Fruit fly (Drosophila melanogaster) Kc167 (cell line): Measurements from ENCODE around the gene FucTA.

Experiments
- Myc ChIP-seq: fragments of >200 bp; optimal IDR thresholded peaks from 2 replicates; lab custom pipeline; 2017; ENCODE audit warnings: missing external identifiers
- Sin3A ChIP-seq: fragments of >200 bp; optimal IDR thresholded peaks from 2 replicates; lab custom pipeline; 2018; ENCODE audit warnings: missing external identifiers
- h ChIP-seq: fragments of >200 bp; optimal IDR thresholded peaks from 3 replicates; lab custom pipeline; 2018; ENCODE audit warnings: missing external identifiers
- insv ChIP-seq: fragments of >200 bp; optimal IDR thresholded peaks from 3 replicates; lab custom pipeline; 2018; ENCODE audit warnings: missing external identifiers
- psq ChIP-seq: fragments of >200 bp; optimal IDR thresholded peaks from 2 replicates; lab custom pipeline; 2017; ENCODE audit warnings: missing external identifiers
- ttk ChIP-seq: sonication (Bioruptor generic); optimal IDR thresholded peaks from 2 replicates; lab custom pipeline; 2017; ENCODE audit warnings: missing external identifiers

The FucTA gene

dm6 chr3L:15176641-15177215 lies 29.8 kb downstream of the FucTA start:
- TF ChIP-seq psq (no peak), ttk (lab: Kevin White, UChicago) (no peak), insv (lab: Kevin White, UChicago) (no peak), h (lab: Kevin White, UChicago) (no peak), Myc (lab: Kevin White, UChicago) (no peak), Sin3A (lab: Kevin White, UChicago) (no peak)

- TF ChIP-seq Myc (lab: Kevin White, UChicago) (no peak), insv (lab: Kevin White, UChicago) (no peak), Sin3A (lab: Kevin White, UChicago) (no peak), psq (no peak), ttk (lab: Kevin White, UChicago) (no peak), h (lab: Kevin White, UChicago) (no peak)
Observed at dm6 chr3L:15178618-15179017, 31.7 kb downstream of the FucTA start.

dm6 chr3L:15180816-15181215 lies 33.9 kb downstream of the FucTA start:
- TF ChIP-seq insv (lab: Kevin White, UChicago): no peak
- no peak for TF ChIP-seq Myc (lab: Kevin White, UChicago)
- no peak for TF ChIP-seq psq
- TF ChIP-seq ttk (lab: Kevin White, UChicago): no peak
- TF ChIP-seq h (lab: Kevin White, UChicago): no peak
- TF ChIP-seq Sin3A (lab: Kevin White, UChicago): no peak

dm6 chr3L:15187782-15188181 lies 40.8 kb downstream of the FucTA start:
- no peak for TF ChIP-seq Myc (lab: Kevin White, UChicago)

dm6 chr3L:15188735-15189134 lies 41.8 kb downstream of the FucTA start:
- TF ChIP-seq Myc (lab: Kevin White, UChicago): no peak
- TF ChIP-seq h (lab: Kevin White, UChicago): no peak

- TF ChIP-seq insv (lab: Kevin White, UChicago) (no peak), h (lab: Kevin White, UChicago) (no peak), psq (no peak), ttk (lab: Kevin White, UChicago) (no peak), Sin3A (lab: Kevin White, UChicago) (no peak), Myc (lab: Kevin White, UChicago) (no peak)
Observed at dm6 chr3L:15189707-15190106, 42.8 kb downstream of the FucTA start.

- no peak for TF ChIP-seq insv (lab: Kevin White, UChicago)
- no peak for TF ChIP-seq Sin3A (lab: Kevin White, UChicago)
- no peak for TF ChIP-seq psq
- TF ChIP-seq Myc (lab: Kevin White, UChicago): no peak
- TF ChIP-seq ttk (lab: Kevin White, UChicago): no peak
- TF ChIP-seq h (lab: Kevin White, UChicago): no peak
Observed at dm6 chr3L:15192172-15192571, 45.2 kb downstream of the FucTA start.

dm6 chr3L:15195548-15195947 lies 48.6 kb downstream of the FucTA start:
- TF ChIP-seq ttk (lab: Kevin White, UChicago) (no peak), psq (no peak), Sin3A (lab: Kevin White, UChicago) (no peak), h (lab: Kevin White, UChicago) (no peak)

dm6 chr3L:15196189-15196588 lies 49.3 kb downstream of the FucTA start:
- TF ChIP-seq insv (lab: Kevin White, UChicago) (no peak), Sin3A (lab: Kevin White, UChicago) (no peak), ttk (lab: Kevin White, UChicago) (no peak), h (lab: Kevin White, UChicago) (no peak), psq (no peak)

- TF ChIP-seq Myc (lab: Kevin White, UChicago): no peak
Observed at dm6 chr3L:15196711-15197320, 49.9 kb downstream of the FucTA start.

dm6 chr3L:15197978-15198377 lies 51.0 kb downstream of the FucTA start:
- no peak for TF ChIP-seq Myc (lab: Kevin White, UChicago)
- TF ChIP-seq psq: no peak
- TF ChIP-seq h (lab: Kevin White, UChicago): no peak
- no peak for TF ChIP-seq Sin3A (lab: Kevin White, UChicago)
- TF ChIP-seq insv (lab: Kevin White, UChicago): no peak
- TF ChIP-seq ttk (lab: Kevin White, UChicago): no peak

- TF ChIP-seq h (lab: Kevin White, UChicago) (no peak), insv (lab: Kevin White, UChicago) (no peak), Myc (lab: Kevin White, UChicago) (no peak), psq (no peak), ttk (lab: Kevin White, UChicago) (no peak), Sin3A (lab: Kevin White, UChicago) (no peak)
Observed at dm6 chr3L:15199216-15200090, 52.5 kb downstream of the FucTA start.
